Worm (Caenorhabditis elegans) whole organism, early embryonic: ENCODE results near the gene C16C4.18.

ENCODE experiments used
- B0310.2 ChIP-seq: sonication (generic microtip); optimal IDR thresholded peaks from 2 replicates; lab custom pipeline; 2016; ENCODE audit warnings: mild to moderate bottlenecking, missing genetic modification characterization, missing compliant biosample characterization
- ama-1 ChIP-seq: fragments of 150-350 bp; optimal IDR thresholded peaks from 2 replicates; lab custom pipeline; 2014
- ets-7 ChIP-seq: sonication (generic microtip); optimal IDR thresholded peaks from 2 replicates; lab custom pipeline; 2016; ENCODE audit warnings: missing genotype, missing genetic modification characterization, missing compliant biosample characterization

DNA sequence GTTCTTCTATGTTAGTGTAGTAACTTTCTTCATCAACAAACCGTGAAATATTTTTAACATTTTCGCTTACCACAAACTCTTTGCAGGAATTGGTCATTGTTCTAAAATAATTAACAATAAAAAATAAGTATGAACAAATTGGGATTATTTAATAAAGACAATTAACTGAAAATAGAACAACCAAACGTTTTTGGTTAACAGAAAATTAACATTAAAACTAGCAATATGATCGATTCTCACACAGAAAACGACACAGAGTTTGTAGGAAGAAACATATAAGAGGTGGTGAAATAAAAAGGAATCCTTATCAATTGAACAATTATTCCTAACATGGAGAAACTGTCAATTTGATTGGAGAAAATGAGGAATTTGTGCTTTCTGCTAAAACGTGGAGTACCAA lies 17.5 kb upstream of the C16C4.18 start, which contains the start of gene math-16:
- TF ChIP-seq ets-7 (tag; lab: Kevin White, UChicago) (no peak), B0310.2 (tag; lab: Kevin White, UChicago) (no peak), ama-1 (lab: Kevin White, UChicago) (no peak)
